Fruit fly (Drosophila melanogaster): Measurements from ENCODE around the gene CG42688.

CG42688 gene

DNA sequence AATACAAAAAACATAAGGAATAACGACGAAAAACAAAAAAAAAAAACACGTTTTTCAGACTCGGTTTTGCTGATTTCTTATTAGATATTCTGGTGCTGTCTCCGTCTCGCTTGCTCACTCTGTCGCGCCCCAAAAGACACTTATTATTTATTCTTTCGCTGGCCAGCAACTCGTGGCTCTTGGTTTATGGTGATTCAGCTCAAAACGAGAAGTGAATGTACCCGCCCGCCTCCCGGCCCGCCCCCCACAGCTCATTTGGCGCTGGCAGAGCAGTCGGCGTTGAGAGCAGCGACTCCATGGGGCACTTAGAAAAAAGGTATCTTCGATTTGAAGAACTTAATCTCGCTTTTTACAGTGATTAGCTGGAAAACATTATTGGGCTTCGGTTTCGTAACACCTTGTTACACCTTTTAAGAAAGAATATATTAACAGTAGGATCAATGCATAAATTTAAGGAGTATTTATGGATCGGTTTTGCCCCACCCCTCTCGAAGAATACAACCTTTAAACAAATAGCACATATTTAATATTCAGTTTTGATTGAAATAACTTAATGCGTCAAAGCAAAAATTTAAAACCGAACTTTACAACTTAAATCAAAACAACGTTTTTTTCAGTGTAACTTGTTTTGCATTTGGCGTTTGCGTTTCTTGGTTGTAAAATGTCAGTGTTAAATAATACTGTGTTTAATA lies 41.0 kb downstream of the CG42688 start (continued):
- peak; percentile 37 for TF ChIP-seq schlank (tag; optimal IDR thresholded peaks at IDR 0.05)
- TF ChIP-seq slp2 (GFP tag; optimal IDR thresholded peaks at IDR 0.05): peak; percentile 48
- no peak for TF ChIP-seq gt (GFP tag; IDR thresholded peaks at IDR 0.05)
- peak; percentile 57; the same call in 1 of the 3 replicates for TF ChIP-seq CG2889 (GFP tag; IDR thresholded peaks at IDR 0.05)
- no peak for TF ChIP-seq CG7357 (GFP tag; IDR thresholded peaks at IDR 0.05)
- peak; percentile 62 for TF ChIP-seq CG13894 (tag; optimal IDR thresholded peaks at IDR 0.05)
- peak; percentile 38; the same call in 2 of the 3 replicates for TF ChIP-seq tgo (GFP tag; IDR thresholded peaks at IDR 0.05)
- no peak for TF ChIP-seq dati (GFP tag; IDR thresholded peaks at IDR 0.05)
- no peak for TF ChIP-seq pzg (GFP tag; optimal IDR thresholded peaks at IDR 0.05)
- no peak for TF ChIP-seq ssp (GFP tag; IDR thresholded peaks at IDR 0.05)
- peak; percentile 69 for TF ChIP-seq slbo (GFP tag; IDR thresholded peaks at IDR 0.05)
- TF ChIP-seq Ravus (GFP tag; IDR thresholded peaks at IDR 0.05): no peak
- TF ChIP-seq tap (tag; optimal IDR thresholded peaks at IDR 0.05): peak; percentile 55
- peak; percentile 67 for TF ChIP-seq gcm (GFP tag; optimal IDR thresholded peaks at IDR 0.05)
- TF ChIP-seq nom (GFP tag; optimal IDR thresholded peaks at IDR 0.05): peak; percentile 2
- TF ChIP-seq bowl (GFP tag; IDR thresholded peaks at IDR 0.05): no peak
- TF ChIP-seq Dad (GFP tag; optimal IDR thresholded peaks at IDR 0.05): peak; percentile 48
- 0 out of 2 replicates have a peak, but pooled peaks have one; percentile 35 for TF ChIP-seq CG4730 (GFP tag; IDR thresholded peaks at IDR 0.05)
- TF ChIP-seq CG5180 (GFP tag; optimal IDR thresholded peaks at IDR 0.05): peak; percentile 47
- no peak; the same call in 1 of the 2 replicates for TF ChIP-seq CG14014 (GFP tag; IDR thresholded peaks at IDR 0.05)
- TF ChIP-seq luna (GFP tag; optimal IDR thresholded peaks at IDR 0.05): peak; percentile 57
- TF ChIP-seq row (GFP tag; IDR thresholded peaks at IDR 0.05): peak; percentile 57; the same call in 2 of the 3 replicates
- peak; percentile 52 for TF ChIP-seq CG12071 (GFP tag; optimal IDR thresholded peaks at IDR 0.05)
- peak; percentile 70 for TF ChIP-seq D19A (tag; optimal IDR thresholded peaks at IDR 0.05)
- no peak for TF ChIP-seq CG4617 (GFP tag; optimal IDR thresholded peaks at IDR 0.05; ENCODE audit: borderline replicate concordance)
- TF ChIP-seq CG12219 (GFP tag; optimal IDR thresholded peaks at IDR 0.05): peak; percentile 57
- peak; percentile 26 for TF ChIP-seq CG10654 (GFP tag; optimal IDR thresholded peaks at IDR 0.05)
- peak; percentile 35; the same call in 1 of the 2 replicates for TF ChIP-seq CG14441 (GFP tag; IDR thresholded peaks at IDR 0.05)
- no peak for TF ChIP-seq br (optimal IDR thresholded peaks at IDR 0.05)
- no peak for TF ChIP-seq CG11456 (GFP tag; IDR thresholded peaks at IDR 0.05)
- TF ChIP-seq crol (GFP tag; IDR thresholded peaks at IDR 0.05): peak; percentile 69; the same call in 1 of the 2 replicates
- TF ChIP-seq Blimp-1 (GFP tag; optimal IDR thresholded peaks at IDR 0.05): peak; percentile 79
- 0 out of 2 replicates have a peak, but pooled peaks have one; percentile 7 for TF ChIP-seq HLH3B (GFP tag; IDR thresholded peaks at IDR 0.05)
- TF ChIP-seq chinmo (GFP tag; IDR thresholded peaks at IDR 0.05; ENCODE audit: partially characterized antibody): peak; percentile 73; the same call in 2 of the 4 replicates
- TF ChIP-seq D19B (GFP tag; optimal IDR thresholded peaks at IDR 0.05): peak; percentile 72
- no peak for TF ChIP-seq psq (GFP tag; optimal IDR thresholded peaks at IDR 0.05)
- no peak for TF ChIP-seq ase (GFP tag; IDR thresholded peaks at IDR 0.05)
- TF ChIP-seq grn (GFP tag; optimal IDR thresholded peaks at IDR 0.05): no peak
- TF ChIP-seq Ada2b (GFP tag; IDR thresholded peaks at IDR 0.05): no peak
- TF ChIP-seq ro (GFP tag; IDR thresholded peaks at IDR 0.05): no peak
- peak; percentile 62 for TF ChIP-seq CG30431 (GFP tag; optimal IDR thresholded peaks at IDR 0.05)
- no peak for TF ChIP-seq jigr1 (GFP tag; IDR thresholded peaks at IDR 0.05)
- peak; percentile 53 for TF ChIP-seq CG33213 (GFP tag; optimal IDR thresholded peaks at IDR 0.05)
- TF ChIP-seq CG30403 (GFP tag; optimal IDR thresholded peaks at IDR 0.05): peak; percentile 84
- TF ChIP-seq CG3065 (GFP tag; optimal IDR thresholded peaks at IDR 0.05): peak; percentile 55
- peak; percentile 89 for TF ChIP-seq CG2678 (tag; optimal IDR thresholded peaks at IDR 0.05)
- TF ChIP-seq Scr (GFP tag; IDR thresholded peaks at IDR 0.05; ENCODE audit: partially characterized antibody): no peak
- peak; percentile 10 for TF ChIP-seq kay (GFP tag; optimal IDR thresholded peaks at IDR 0.05)
- TF ChIP-seq Hand (GFP tag; optimal IDR thresholded peaks at IDR 0.05): peak; percentile 57
- peak; percentile 45 for TF ChIP-seq Bdp1 (GFP tag; optimal IDR thresholded peaks at IDR 0.05)

Data from whole organism, embryonic.